Worm (Caenorhabditis elegans): ENCODE measurements around the gene srh-195.

The srh-195 gene

ce11 chrII:2099139-2099976, 17.3 kb downstream of the srh-195 start, which contains the start of gene math-42:
math-42 (plus strand) TSS chrII:2099926.
- no peak for TF ChIP-seq sptf-2 (GFP tag; optimal IDR thresholded peaks at IDR 0.05)
- no peak for TF ChIP-seq rpc-1 (optimal IDR thresholded peaks at IDR 0.05)
- TF ChIP-seq rpc-1 (tag; optimal IDR thresholded peaks at IDR 0.05): no peak
- no peak for TF ChIP-seq somi-1 (GFP tag; optimal IDR thresholded peaks at IDR 0.05)
- TF ChIP-seq nhr-80 (tag; optimal IDR thresholded peaks at IDR 0.05): peak; percentile 27
- TF ChIP-seq die-1 (tag; optimal IDR thresholded peaks at IDR 0.05): no peak
- TF ChIP-seq snpc-1.1 (tag; optimal IDR thresholded peaks at IDR 0.05; ENCODE audit: insufficient read depth): no peak
- no peak for TF ChIP-seq madf-6 (GFP tag; IDR thresholded peaks at IDR 0.05)

ce11 chrII:2094924-2095650, 21.6 kb downstream of the srh-195 start, which contains the start of gene T16A1.2:
T16A1.2 (plus strand) TSS chrII:2095600.
- TF ChIP-seq ama-1 (optimal IDR thresholded peaks at IDR 0.05): no peak
- no peak for TF ChIP-seq ama-1 (GFP tag; optimal IDR thresholded peaks at IDR 0.05)
- TF ChIP-seq repo-1 (tag; optimal IDR thresholded peaks at IDR 0.05): no peak
- no peak for TF ChIP-seq pha-4 (tag; optimal IDR thresholded peaks at IDR 0.05)
- no peak for TF ChIP-seq C06A6.2 (GFP tag; conservative IDR thresholded peaks at IDR 0.05)

- TF ChIP-seq pha-4 (tag; optimal IDR thresholded peaks at IDR 0.05): no peak
- no peak for TF ChIP-seq ztf-3 (GFP tag; optimal IDR thresholded peaks at IDR 0.05)
- TF ChIP-seq F49E8.2 (tag; optimal IDR thresholded peaks at IDR 0.05; ENCODE audit: insufficient read depth): no peak
- TF ChIP-seq nhr-27 (tag; optimal IDR thresholded peaks at IDR 0.05): no peak
- no peak for TF ChIP-seq bed-1 (GFP tag; IDR thresholded peaks at IDR 0.05)
- TF ChIP-seq aptf-2 (GFP tag; conservative IDR thresholded peaks at IDR 0.05): no peak
- no peak for TF ChIP-seq F57C9.4 (tag; optimal IDR thresholded peaks at IDR 0.05)
- TF ChIP-seq lin-35 (GFP tag; optimal IDR thresholded peaks at IDR 0.05): no peak
- no peak for TF ChIP-seq attf-6 (GFP tag; IDR thresholded peaks at IDR 0.05)
- TF ChIP-seq rec-8 (tag; optimal IDR thresholded peaks at IDR 0.05): no peak
- TF ChIP-seq chd-7 (tag; optimal IDR thresholded peaks at IDR 0.05): no peak
- no peak for TF ChIP-seq mel-28 (tag; optimal IDR thresholded peaks at IDR 0.05; ENCODE audit: borderline replicate concordance)
- no peak for TF ChIP-seq dox-1 (GFP tag; IDR thresholded peaks at IDR 0.05)
- no peak for TF ChIP-seq ets-4 (GFP tag; optimal IDR thresholded peaks at IDR 0.05)
- TF ChIP-seq rpc-1 (optimal IDR thresholded peaks at IDR 0.05): no peak
- TF ChIP-seq rpc-1 (tag; optimal IDR thresholded peaks at IDR 0.05): no peak
- TF ChIP-seq madf-10 (tag; optimal IDR thresholded peaks at IDR 0.05): no peak
- TF ChIP-seq B0019.2 (GFP tag; conservative IDR thresholded peaks at IDR 0.05): no peak
- TF ChIP-seq lsy-27 (tag; optimal IDR thresholded peaks at IDR 0.05; ENCODE audit: borderline replicate concordance, insufficient read depth): no peak
- TF ChIP-seq let-526 (GFP tag; IDR thresholded peaks at IDR 0.05): no peak
- no peak for TF ChIP-seq tbp1 (GFP tag; optimal IDR thresholded peaks at IDR 0.05)
Measured at ce11 chrII:2093456-2093926, 23.2 kb downstream of the srh-195 start, which contains the start of gene fbxb-37. fbxb-37 (minus strand) TSS chrII:2093876.

ce11 chrII:2091972-2092371, 24.7 kb downstream of the srh-195 start, which contains the start of gene T16A1.10:
T16A1.10 (minus strand) TSS chrII:2092094.
- TF ChIP-seq hlh-12 (tag; optimal IDR thresholded peaks at IDR 0.05): no peak
- no peak for TF ChIP-seq F52B5.7 (tag; optimal IDR thresholded peaks at IDR 0.05)
- no peak for TF ChIP-seq Y53F4B.3 (GFP tag; IDR thresholded peaks at IDR 0.05)
- no peak for TF ChIP-seq snpc-4 (GFP tag; optimal IDR thresholded peaks at IDR 0.05)
- TF ChIP-seq snpc-4 (tag; optimal IDR thresholded peaks at IDR 0.05): no peak
- TF ChIP-seq attf-6 (GFP tag; IDR thresholded peaks at IDR 0.05): no peak
- TF ChIP-seq akir-1 (GFP tag; optimal IDR thresholded peaks at IDR 0.05): no peak
- no peak for TF ChIP-seq pbrm-1 (GFP tag; IDR thresholded peaks at IDR 0.05)
- TF ChIP-seq nhr-80 (tag; optimal IDR thresholded peaks at IDR 0.05): no peak
- no peak for TF ChIP-seq Y56A3A.18 (GFP tag; IDR thresholded peaks at IDR 0.05)
- TF ChIP-seq ztf-28 (GFP tag; IDR thresholded peaks at IDR 0.05): no peak
- no peak for TF ChIP-seq aptf-2 (GFP tag; conservative IDR thresholded peaks at IDR 0.05)
- TF ChIP-seq F57A8.1 (GFP tag; optimal IDR thresholded peaks at IDR 0.05): no peak
- no peak for TF ChIP-seq T26A5.8 (tag; optimal IDR thresholded peaks at IDR 0.05)
- no peak for TF ChIP-seq unc-62 (GFP tag; optimal IDR thresholded peaks at IDR 0.05)
